Worm (Caenorhabditis elegans) whole organism, late embryonic: ENCODE measurements around the gene fbxa-3.

ENCODE experiments used
- ama-1 ChIP-seq: fragments of 150-350 bp; optimal IDR thresholded peaks from 2 replicates; lab custom pipeline; 2014
- ceh-45 ChIP-seq: fragments of 200-800 bp; sonication (Bioruptor generic); IDR thresholded peaks from 2 replicates; pipeline ENCODE4 v1.3.6; 2022; ENCODE audit warnings: missing genetic modification reagents, missing genetic modification characterization, missing compliant biosample characterization
- dve-1 ChIP-seq: sonication (generic microtip); optimal IDR thresholded peaks from 2 replicates; lab custom pipeline; 2017; ENCODE audit warnings: antibody characterized with exemption, mild to moderate bottlenecking, missing genetic modification characterization, missing compliant biosample characterization
- fkh-10 ChIP-seq: fragments of 150-350 bp; optimal IDR thresholded peaks from 2 replicates; lab custom pipeline; 2014; ENCODE audit warnings: missing biosample characterization, missing genetic modification reagents, missing genetic modification characterization
- hlh-13 ChIP-seq: fragments of 200-800 bp; sonication (Bioruptor generic); optimal IDR thresholded peaks from 2 replicates; lab custom pipeline; 2018; ENCODE audit warnings: mild to moderate bottlenecking, missing genetic modification characterization, missing compliant biosample characterization
- nfya-1 ChIP-seq: sonication (generic microtip); optimal IDR thresholded peaks from 2 replicates; lab custom pipeline; 2017; ENCODE audit warnings: missing genetic modification characterization, mild to moderate bottlenecking, missing compliant biosample characterization, antibody characterized with exemption, moderate library complexity
- nhr-11 ChIP-seq: fragments of 150-350 bp; optimal IDR thresholded peaks from 2 replicates; lab custom pipeline; 2014; ENCODE audit warnings: missing biosample characterization, missing genetic modification characterization
- pha-4 ChIP-seq: fragments of 150-350 bp; optimal IDR thresholded peaks from 2 replicates; lab custom pipeline; 2018; ENCODE audit warnings: missing biosample characterization, missing genetic modification reagents, missing genetic modification characterization
- pqm-1 ChIP-seq: sonication (generic microtip); optimal IDR thresholded peaks from 2 replicates; lab custom pipeline; 2016; ENCODE audit warnings: missing genetic modification characterization, missing compliant biosample characterization

ce11 chrII:1850299-1850698 is 29.6 kb upstream of the fbxa-3 start, which contains the start of gene fbxb-96:
- TF ChIP-seq fkh-10 (GFP tag; lab: Kevin White, UChicago) (no peak), pha-4 (tag; lab: Kevin White, UChicago) (no peak), pqm-1 (tag; lab: Kevin White, UChicago) (no peak), hlh-13 (GFP tag; lab: Kevin White, UChicago) (no peak), nfya-1 (tag; lab: Kevin White, UChicago) (no peak), ama-1 (no peak), ceh-45 (no peak), nhr-11 (tag; lab: Kevin White, UChicago) (no peak), dve-1 (tag; lab: Kevin White, UChicago) (no peak)
